Worm (Caenorhabditis elegans): ENCODE measurements around the gene Y54G9A.9.

DNA sequence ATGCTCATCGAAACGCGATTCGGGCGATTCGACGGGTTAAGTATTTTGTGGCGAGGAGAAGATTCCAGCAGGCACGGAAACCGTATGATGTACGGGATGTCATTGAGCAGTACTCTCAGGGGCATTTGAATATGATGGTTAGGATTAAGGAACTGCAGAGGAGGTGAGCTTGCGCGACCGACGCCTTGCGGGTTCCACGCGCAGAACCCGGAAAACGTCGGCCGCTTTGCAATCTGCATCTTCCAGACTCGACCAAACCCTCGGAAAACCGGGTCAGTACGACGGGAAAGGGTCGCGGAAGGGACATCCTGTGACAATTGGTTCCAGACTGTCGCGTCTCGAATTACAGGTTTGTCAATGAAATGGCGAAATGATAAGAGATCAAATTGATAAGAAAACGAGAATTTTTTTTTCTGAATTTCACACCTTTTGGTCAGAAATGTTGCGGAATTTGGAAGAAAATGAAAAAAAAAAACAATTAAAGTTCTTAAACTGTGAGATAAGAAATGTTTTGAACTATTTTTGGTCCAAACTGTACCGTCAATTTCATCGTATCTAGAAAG, 17.9 kb upstream of the Y54G9A.9 start:
- TF ChIP-seq lin-39 (tag; optimal IDR thresholded peaks at IDR 0.05) (no peak), ztf-4 (tag; optimal IDR thresholded peaks at IDR 0.05) (no peak), nhr-12 (tag; optimal IDR thresholded peaks at IDR 0.05) (no peak), unc-62 (GFP tag; optimal IDR thresholded peaks at IDR 0.05) (no peak), blmp-1 (tag; optimal IDR thresholded peaks at IDR 0.05; ENCODE audit: insufficient read depth) (no peak), ama-1 (optimal IDR thresholded peaks at IDR 0.05) (no peak)

Measured in whole organism, L2 larva.